Worm (Caenorhabditis elegans): ENCODE measurements around the gene K11H12.6.

The K11H12.6 gene

ce11 chrIV:630598-630997, 36.5 kb upstream of the K11H12.6 start:
- TF ChIP-seq aly-1 (tag; optimal IDR thresholded peaks at IDR 0.05) (no peak), tbx-37 (GFP tag; conservative IDR thresholded peaks at IDR 0.05) (no peak), scrt-1 (GFP tag; IDR thresholded peaks at IDR 0.05) (no peak), hnd-1 (tag; optimal IDR thresholded peaks at IDR 0.05) (no peak), F13C5.2 (tag; optimal IDR thresholded peaks at IDR 0.05) (no peak), ceh-13 (GFP tag; optimal IDR thresholded peaks at IDR 0.05) (no peak), ceh-36 (tag; optimal IDR thresholded peaks at IDR 0.05) (no peak), tra-4 (tag; optimal IDR thresholded peaks at IDR 0.05) (no peak), tbx-11 (GFP tag; IDR thresholded peaks at IDR 0.05) (no peak), B0310.2 (tag; optimal IDR thresholded peaks at IDR 0.05) (no peak), pes-1 (GFP tag; IDR thresholded peaks at IDR 0.05) (no peak), ama-1 (optimal IDR thresholded peaks at IDR 0.05) (no peak), hmbx-1 (tag; optimal IDR thresholded peaks at IDR 0.05) (no peak)

DNA sequence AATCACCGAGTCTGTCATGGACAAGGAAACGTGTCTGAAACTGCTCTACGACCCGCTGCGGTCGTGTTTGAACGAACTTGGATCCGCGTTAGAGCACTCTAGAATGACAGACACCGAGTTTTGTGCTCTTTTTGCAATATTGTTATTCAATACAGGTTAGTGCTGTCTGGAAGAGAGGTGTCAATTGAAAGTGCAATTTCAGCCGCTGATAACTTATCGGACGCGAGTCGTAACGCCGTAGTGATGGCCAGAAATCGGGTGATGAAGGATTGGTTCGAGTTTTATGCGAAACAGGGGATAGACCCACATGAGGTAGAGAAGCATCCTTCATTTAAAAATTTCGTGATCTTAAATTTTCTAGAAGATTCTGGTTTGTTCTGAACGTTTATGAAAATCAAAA, 35.2 kb upstream of the K11H12.6 start:
- TF ChIP-seq tbx-11 (GFP tag; IDR thresholded peaks at IDR 0.05) (no peak), ceh-36 (tag; optimal IDR thresholded peaks at IDR 0.05) (no peak), hmbx-1 (tag; optimal IDR thresholded peaks at IDR 0.05) (no peak), pes-1 (GFP tag; IDR thresholded peaks at IDR 0.05) (no peak), B0310.2 (tag; optimal IDR thresholded peaks at IDR 0.05) (no peak), ceh-13 (GFP tag; optimal IDR thresholded peaks at IDR 0.05) (no peak), F13C5.2 (tag; optimal IDR thresholded peaks at IDR 0.05) (no peak), sea-1 (GFP tag; conservative IDR thresholded peaks at IDR 0.05) (no peak), tbx-37 (GFP tag; conservative IDR thresholded peaks at IDR 0.05) (no peak), ama-1 (optimal IDR thresholded peaks at IDR 0.05) (no peak), hmg-4 (GFP tag; optimal IDR thresholded peaks at IDR 0.05) (no peak), scrt-1 (GFP tag; IDR thresholded peaks at IDR 0.05) (no peak), ets-7 (tag; optimal IDR thresholded peaks at IDR 0.05) (no peak), flt-1 (GFP tag; IDR thresholded peaks at IDR 0.05) (no peak), hnd-1 (tag; optimal IDR thresholded peaks at IDR 0.05) (no peak)

DNA sequence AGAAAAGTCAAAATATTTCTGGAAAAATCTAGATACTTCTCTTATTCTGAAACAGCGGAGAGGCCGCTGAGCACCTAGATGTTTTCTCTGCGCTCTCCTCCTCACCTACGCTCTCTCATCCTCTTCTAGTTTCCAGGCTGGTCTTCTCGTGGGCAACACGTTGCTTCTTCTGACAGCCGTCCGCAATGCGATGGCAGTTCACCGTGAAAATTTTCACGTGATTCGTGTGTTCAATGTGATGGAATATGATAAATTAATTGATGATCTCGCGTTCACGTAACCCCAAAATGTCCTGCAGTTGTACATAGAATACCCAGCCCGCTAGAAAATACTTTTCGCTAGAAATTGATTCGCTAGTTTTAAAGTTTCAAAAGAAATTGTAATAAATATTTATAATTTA, 33.5 kb upstream of the K11H12.6 start:
- TF ChIP-seq flt-1 (GFP tag; IDR thresholded peaks at IDR 0.05), result no peak
- no peak for TF ChIP-seq tbx-37 (GFP tag; conservative IDR thresholded peaks at IDR 0.05)
- TF ChIP-seq hmbx-1 (tag; optimal IDR thresholded peaks at IDR 0.05), result no peak
- no peak for TF ChIP-seq pes-1 (GFP tag; IDR thresholded peaks at IDR 0.05)
- TF ChIP-seq ceh-13 (GFP tag; optimal IDR thresholded peaks at IDR 0.05), result no peak
- no peak for TF ChIP-seq B0310.2 (tag; optimal IDR thresholded peaks at IDR 0.05)
- no peak for TF ChIP-seq tra-4 (tag; optimal IDR thresholded peaks at IDR 0.05)
- TF ChIP-seq hmg-4 (GFP tag; optimal IDR thresholded peaks at IDR 0.05), result no peak
- no peak for TF ChIP-seq F13C5.2 (tag; optimal IDR thresholded peaks at IDR 0.05)
- TF ChIP-seq ceh-36 (tag; optimal IDR thresholded peaks at IDR 0.05), result no peak
- no peak for TF ChIP-seq scrt-1 (GFP tag; IDR thresholded peaks at IDR 0.05)
- no peak for TF ChIP-seq ama-1 (optimal IDR thresholded peaks at IDR 0.05)
- no peak for TF ChIP-seq aly-1 (tag; optimal IDR thresholded peaks at IDR 0.05)
- no peak for TF ChIP-seq tbx-11 (GFP tag; IDR thresholded peaks at IDR 0.05)
- TF ChIP-seq sea-1 (GFP tag; conservative IDR thresholded peaks at IDR 0.05), result no peak
- TF ChIP-seq ets-7 (tag; optimal IDR thresholded peaks at IDR 0.05), result no peak

- TF ChIP-seq ceh-13 (GFP tag; optimal IDR thresholded peaks at IDR 0.05), result no peak
- no peak for TF ChIP-seq ceh-36 (tag; optimal IDR thresholded peaks at IDR 0.05)
Measured at ce11 chrIV:639167-639566, 27.9 kb upstream of the K11H12.6 start.

ce11 chrIV:643481-643880, 23.6 kb upstream of the K11H12.6 start:
- no peak for TF ChIP-seq F13C5.2 (tag; optimal IDR thresholded peaks at IDR 0.05)
- TF ChIP-seq tbx-11 (GFP tag; IDR thresholded peaks at IDR 0.05), result no peak
- no peak for TF ChIP-seq ceh-36 (tag; optimal IDR thresholded peaks at IDR 0.05)
- no peak for TF ChIP-seq tbx-37 (GFP tag; conservative IDR thresholded peaks at IDR 0.05)
- TF ChIP-seq hnd-1 (tag; optimal IDR thresholded peaks at IDR 0.05), result no peak
- no peak for TF ChIP-seq aly-1 (tag; optimal IDR thresholded peaks at IDR 0.05)
- TF ChIP-seq ceh-13 (GFP tag; optimal IDR thresholded peaks at IDR 0.05), result no peak
- TF ChIP-seq flt-1 (GFP tag; IDR thresholded peaks at IDR 0.05), result no peak
- no peak for TF ChIP-seq ama-1 (optimal IDR thresholded peaks at IDR 0.05)
- no peak for TF ChIP-seq B0310.2 (tag; optimal IDR thresholded peaks at IDR 0.05)
- no peak for TF ChIP-seq hmbx-1 (tag; optimal IDR thresholded peaks at IDR 0.05)

ce11 chrIV:648362-648761, 18.7 kb upstream of the K11H12.6 start:
- TF ChIP-seq tbx-11 (GFP tag; IDR thresholded peaks at IDR 0.05), result no peak
- TF ChIP-seq ama-1 (optimal IDR thresholded peaks at IDR 0.05), result no peak
- TF ChIP-seq tra-4 (tag; optimal IDR thresholded peaks at IDR 0.05), result no peak
- TF ChIP-seq tbx-37 (GFP tag; conservative IDR thresholded peaks at IDR 0.05), result no peak
- no peak for TF ChIP-seq hmg-4 (GFP tag; optimal IDR thresholded peaks at IDR 0.05)
- TF ChIP-seq hmbx-1 (tag; optimal IDR thresholded peaks at IDR 0.05), result no peak
- TF ChIP-seq ceh-13 (GFP tag; optimal IDR thresholded peaks at IDR 0.05), result no peak
- no peak for TF ChIP-seq pes-1 (GFP tag; IDR thresholded peaks at IDR 0.05)
- no peak for TF ChIP-seq scrt-1 (GFP tag; IDR thresholded peaks at IDR 0.05)
- TF ChIP-seq B0310.2 (tag; optimal IDR thresholded peaks at IDR 0.05), result no peak
- no peak for TF ChIP-seq ets-7 (tag; optimal IDR thresholded peaks at IDR 0.05)
- no peak for TF ChIP-seq F13C5.2 (tag; optimal IDR thresholded peaks at IDR 0.05)

DNA sequence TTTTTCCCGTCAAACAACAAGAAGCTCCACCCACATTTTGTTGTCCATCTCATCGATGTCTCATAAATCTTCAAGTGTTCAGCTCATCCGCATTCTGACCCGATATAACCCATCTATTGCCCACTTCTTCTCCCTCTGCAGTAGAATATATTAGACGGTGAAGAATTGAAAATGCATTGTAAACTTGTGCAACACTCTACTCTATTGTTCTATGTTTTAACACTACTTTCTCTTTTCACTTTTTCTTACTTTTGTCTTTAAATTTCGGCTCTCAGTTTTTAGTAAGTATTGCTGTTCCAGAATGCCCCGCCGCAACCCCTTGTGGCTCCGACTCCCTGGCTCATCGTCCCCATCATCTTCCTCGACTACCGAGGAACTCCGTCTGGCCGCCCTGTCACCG, 17.7 kb upstream of the K11H12.6 start, which contains the start of gene K11H12.9:
Gene K11H12.9, plus strand, starts transcription at position 301 of the 400 bp plus-strand sequence.
- TF ChIP-seq ceh-13 (GFP tag; optimal IDR thresholded peaks at IDR 0.05) (no peak), ets-7 (tag; optimal IDR thresholded peaks at IDR 0.05) (no peak), ceh-36 (tag; optimal IDR thresholded peaks at IDR 0.05) (no peak), ama-1 (optimal IDR thresholded peaks at IDR 0.05) (no peak), flt-1 (GFP tag; IDR thresholded peaks at IDR 0.05) (no peak)

DNA sequence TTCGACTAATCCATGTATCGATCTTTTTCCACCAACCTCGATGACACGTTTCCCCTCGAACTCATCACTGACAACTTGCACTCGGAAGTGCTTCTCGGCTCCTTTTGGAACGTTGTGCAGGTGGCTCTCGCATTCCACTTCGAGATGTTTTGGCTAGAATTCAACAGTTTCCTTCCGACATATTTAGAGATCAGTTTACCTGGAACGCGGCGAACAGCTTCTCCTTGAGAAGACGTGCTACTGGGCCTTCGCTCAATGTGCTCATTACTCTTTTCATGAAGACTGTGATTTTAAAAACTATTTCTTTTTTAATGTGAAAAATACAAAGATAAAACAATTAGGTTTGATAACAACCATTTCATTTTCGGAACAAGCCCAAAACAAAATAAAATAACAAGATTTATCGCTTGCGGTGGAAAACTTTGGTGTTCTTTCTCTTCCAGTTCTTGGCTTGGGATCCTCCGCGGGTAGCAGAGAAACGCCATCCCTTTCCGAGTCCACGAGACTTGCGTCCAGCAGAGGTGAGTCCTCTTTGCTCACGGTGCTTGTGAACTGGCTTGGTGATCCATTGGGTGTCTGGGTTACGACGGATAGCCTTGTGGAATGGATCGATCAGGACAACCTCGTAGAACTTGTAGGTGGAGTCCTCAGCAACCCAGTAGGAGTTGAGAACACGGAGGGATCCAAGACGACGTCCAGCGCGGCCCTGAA, 13.8 kb upstream of the K11H12.6 start, which contains the start of gene K11H12.1:
Gene K11H12.1, minus strand, starts transcription at position 284 of the 711 bp plus-strand sequence.
- no peak for TF ChIP-seq F13C5.2 (tag; optimal IDR thresholded peaks at IDR 0.05)
- TF ChIP-seq ama-1 (optimal IDR thresholded peaks at IDR 0.05), result no peak
- no peak for TF ChIP-seq hnd-1 (tag; optimal IDR thresholded peaks at IDR 0.05)
- no peak for TF ChIP-seq B0310.2 (tag; optimal IDR thresholded peaks at IDR 0.05)
